Fruit fly (Drosophila melanogaster): ENCODE data around the gene CG13606.

CG13606 gene

dm6 chr3R:24172379-24172778 lies at the start of gene CG13606:
Gene CG13606, plus strand, starts transcription at chr3R:24172628.
- TF ChIP-seq noc (tag; optimal IDR thresholded peaks at IDR 0.05): no peak

dm6 chr3R:24130080-24130479 lies 42.3 kb upstream of the CG13606 start, which contains the start of the genes GatB and Tsc1:
Gene GatB, minus strand, starts transcription at chr3R:24130255.
Gene Tsc1, plus strand, starts transcription at chr3R:24130307.
- TF ChIP-seq noc (tag; optimal IDR thresholded peaks at IDR 0.05): no peak

- TF ChIP-seq noc (tag; optimal IDR thresholded peaks at IDR 0.05): no peak
These were observed 37.8 kb upstream of the CG13606 start, which contains the start of gene Sec10 for dm6 chr3R:24134580-24134979. Gene Sec10, plus strand, starts transcription at chr3R:24134831.

dm6 chr3R:24137311-24137945 lies 35.0 kb upstream of the CG13606 start, which contains the start of gene Npc2f:
Gene Npc2f, plus strand, starts transcription at chr3R:24137895.
- peak; percentile 94 for TF ChIP-seq noc (tag; optimal IDR thresholded peaks at IDR 0.05)

dm6 chr3R:24138478-24139455 lies 33.7 kb upstream of the CG13606 start:
- TF ChIP-seq noc (tag; optimal IDR thresholded peaks at IDR 0.05): peak; percentile 85

dm6 chr3R:24139646-24140130 lies 32.7 kb upstream of the CG13606 start:
- TF ChIP-seq noc (tag; optimal IDR thresholded peaks at IDR 0.05): no peak

- peak; percentile 81 for TF ChIP-seq noc (tag; optimal IDR thresholded peaks at IDR 0.05)
These were observed 31.3 kb upstream of the CG13606 start, which contains the start of gene Kal1 for dm6 chr3R:24141013-24141592. Gene Kal1, plus strand, starts transcription at chr3R:24141395.

dm6 chr3R:24142971-24143370 lies 29.5 kb upstream of the CG13606 start:
- no peak for TF ChIP-seq noc (tag; optimal IDR thresholded peaks at IDR 0.05)

- no peak for TF ChIP-seq noc (tag; optimal IDR thresholded peaks at IDR 0.05)
These were observed 29.1 kb upstream of the CG13606 start for dm6 chr3R:24143372-24143771.

- no peak for TF ChIP-seq noc (tag; optimal IDR thresholded peaks at IDR 0.05)
These were observed 28.6 kb upstream of the CG13606 start for dm6 chr3R:24143779-24144178.

- no peak for TF ChIP-seq noc (tag; optimal IDR thresholded peaks at IDR 0.05)
These were observed 27.9 kb upstream of the CG13606 start for dm6 chr3R:24144542-24144941.

- TF ChIP-seq noc (tag; optimal IDR thresholded peaks at IDR 0.05): peak; percentile 21
These were observed 23.6 kb upstream of the CG13606 start, which contains the start of gene Slimp for dm6 chr3R:24148838-24149237. Gene Slimp, minus strand, starts transcription at chr3R:24148967.

- TF ChIP-seq noc (tag; optimal IDR thresholded peaks at IDR 0.05): no peak
These were observed 22.3 kb upstream of the CG13606 start, which contains the start of gene p38c for dm6 chr3R:24150103-24150502. Gene p38c, minus strand, starts transcription at chr3R:24150203.

- TF ChIP-seq noc (tag; optimal IDR thresholded peaks at IDR 0.05): peak; percentile 99
These were observed 20.3 kb upstream of the CG13606 start, which contains the start of the genes p38a and CG6178 for dm6 chr3R:24151924-24152809. Gene p38a, minus strand, starts transcription at chr3R:24152321. Gene CG6178, plus strand, starts transcription at chr3R:24152347.

Measured in whole organism, larva.